Fruit fly (Drosophila melanogaster) whole organism, embryonic: ENCODE measurements around the gene Gr64a.

Experiments used
- CG12236 ChIP-seq: fragments of 200-800 bp; sonication (Bioruptor generic); optimal IDR thresholded peaks from 2 replicates; lab custom pipeline; 2016; ENCODE audit warnings: missing biosample characterization, missing genetic modification characterization
- sens ChIP-seq: fragments of 200-800 bp; sonication (Bioruptor generic); peaks from one replicate; lab custom pipeline; 2016; ENCODE audit warnings: missing biosample characterization, missing genetic modification characterization

DNA sequence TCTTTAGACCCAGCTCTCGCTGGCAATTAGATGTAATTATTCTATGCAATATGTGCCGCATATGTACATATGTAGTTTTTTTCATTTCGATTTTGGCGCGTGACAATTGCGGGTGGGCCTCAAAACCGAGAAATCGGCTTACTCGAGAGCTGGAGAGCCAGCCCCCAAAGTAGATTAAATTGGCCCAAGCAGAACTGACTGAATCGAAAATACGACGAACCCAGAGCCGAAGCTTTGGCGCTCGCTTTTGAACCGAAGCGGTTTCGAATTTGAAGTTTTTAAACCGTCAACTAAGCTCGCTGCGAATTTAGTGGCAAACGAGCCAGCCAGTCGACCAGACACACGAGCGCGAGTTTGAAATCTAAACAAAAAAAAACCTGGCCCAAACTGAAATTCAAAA is 19.7 kb downstream of the Gr64a start, which contains the start of gene CG1136:
- TF ChIP-seq sens (GFP tag; lab: Kevin White, UChicago), result no peak
- no peak for TF ChIP-seq CG12236 (GFP tag; lab: Kevin White, UChicago)
